Worm (Caenorhabditis elegans) whole organism, late embryonic: Measurements from ENCODE around the gene Y15E3A.3.

Experiments used
- Y22D7AL.16 ChIP-seq: sonication (generic microtip); optimal IDR thresholded peaks from 2 replicates; lab custom pipeline; 2016; ENCODE audit warnings: missing genetic modification characterization, missing compliant biosample characterization
- ama-1 ChIP-seq: fragments of 150-350 bp; optimal IDR thresholded peaks from 2 replicates; lab custom pipeline; 2014
- ceh-24 ChIP-seq: sonication (generic microtip); optimal IDR thresholded peaks from 2 replicates; lab custom pipeline; 2016; ENCODE audit warnings: mild to moderate bottlenecking, missing genetic modification characterization, missing compliant biosample characterization
- ceh-34 ChIP-seq: sonication (generic microtip); optimal IDR thresholded peaks from 2 replicates; lab custom pipeline; 2016; ENCODE audit warnings: mild to moderate bottlenecking, missing genetic modification characterization, missing compliant biosample characterization
- ceh-48 ChIP-seq: sonication (generic microtip); optimal IDR thresholded peaks from 2 replicates; lab custom pipeline; 2016; ENCODE audit warnings: missing genetic modification characterization, inconsistent platforms, missing compliant biosample characterization
- hlh-13 ChIP-seq: fragments of 200-800 bp; sonication (Bioruptor generic); optimal IDR thresholded peaks from 2 replicates; lab custom pipeline; 2018; ENCODE audit warnings: mild to moderate bottlenecking, missing genetic modification characterization, missing compliant biosample characterization
- hlh-15 ChIP-seq: sonication (generic microtip); optimal IDR thresholded peaks from 2 replicates; lab custom pipeline; 2016; ENCODE audit warnings: missing genetic modification characterization, missing compliant biosample characterization
- hlh-30 ChIP-seq: sonication (generic microtip); optimal IDR thresholded peaks from 2 replicates; lab custom pipeline; 2017; ENCODE audit warnings: antibody characterized with exemption, missing genetic modification characterization, missing compliant biosample characterization; ENCODE audit not compliant: insufficient read depth
- lim-6 ChIP-seq: sonication (generic microtip); optimal IDR thresholded peaks from 2 replicates; lab custom pipeline; 2016; ENCODE audit warnings: missing genetic modification characterization, missing compliant biosample characterization
- pat-9 ChIP-seq: fragments of 200-800 bp; sonication (Bioruptor generic); optimal IDR thresholded peaks from 2 replicates; lab custom pipeline; 2018; ENCODE audit warnings: mild to moderate bottlenecking, missing genetic modification characterization, moderate library complexity, missing compliant biosample characterization
- pha-4 ChIP-seq: fragments of 150-350 bp; optimal IDR thresholded peaks from 2 replicates; lab custom pipeline; 2018; ENCODE audit warnings: missing biosample characterization, missing genetic modification reagents, missing genetic modification characterization
- pqm-1 ChIP-seq: sonication (generic microtip); optimal IDR thresholded peaks from 2 replicates; lab custom pipeline; 2016; ENCODE audit warnings: missing genetic modification characterization, missing compliant biosample characterization
- ttx-3 ChIP-seq: sonication (generic microtip); optimal IDR thresholded peaks from 2 replicates; lab custom pipeline; 2016; ENCODE audit warnings: missing genetic modification reagents, missing genetic modification characterization, missing compliant biosample characterization

- no peak for TF ChIP-seq ceh-34 (tag; lab: Kevin White, UChicago)
- TF ChIP-seq ceh-48 (tag; lab: Kevin White, UChicago), result no peak
- no peak for TF ChIP-seq hlh-13 (GFP tag; lab: Kevin White, UChicago)
- TF ChIP-seq hlh-15 (tag; lab: Kevin White, UChicago), result no peak
- TF ChIP-seq ama-1 (lab: Kevin White, UChicago), result no peak
- no peak for TF ChIP-seq pha-4 (tag; lab: Kevin White, UChicago)
- TF ChIP-seq pat-9 (tag; lab: Kevin White, UChicago), result no peak
- no peak for TF ChIP-seq hlh-30 (tag; lab: Kevin White, UChicago)
- no peak for TF ChIP-seq ceh-24 (tag; lab: Kevin White, UChicago)
- TF ChIP-seq pqm-1 (tag; lab: Kevin White, UChicago), result no peak
- TF ChIP-seq lim-6 (tag; lab: Kevin White, UChicago), result no peak
- TF ChIP-seq Y22D7AL.16 (tag; lab: Kevin White, UChicago), result no peak
- no peak for TF ChIP-seq ttx-3 (tag; lab: Kevin White, UChicago)
Observed at ce11 chrX:15355603-15356002, 30.0 kb upstream of the Y15E3A.3 start.
